Fruit fly (Drosophila melanogaster) whole organism, embryonic: ENCODE measurements around the gene CG42671.

ENCODE experiments used
- Atf6 ChIP-seq: fragments of 200-800 bp; sonication (Bioruptor generic); IDR thresholded peaks from 2 replicates; pipeline ENCODE4 v1.3.6; 2022; ENCODE audit warnings: missing biosample characterization, missing genetic modification characterization
- CG12299 ChIP-seq: fragments of 200-800 bp; sonication (Bioruptor generic); optimal IDR thresholded peaks from 2 replicates; lab custom pipeline; 2018; ENCODE audit warnings: missing biosample characterization, mild to moderate bottlenecking, missing genetic modification characterization
- CG1233 ChIP-seq: fragments of 200-800 bp; sonication (Bioruptor generic); optimal IDR thresholded peaks from 4 replicates; lab custom pipeline; 2018; ENCODE audit warnings: missing biosample characterization, mild to moderate bottlenecking, missing genetic modification characterization
- CG13296 ChIP-seq: fragments of 200-800 bp; sonication (Bioruptor generic); optimal IDR thresholded peaks from 3 replicates; lab custom pipeline; 2018; ENCODE audit warnings: missing biosample characterization, mild to moderate bottlenecking, missing genetic modification characterization
- CG1529 ChIP-seq: fragments of 200-800 bp; sonication (Bioruptor generic); optimal IDR thresholded peaks from 3 replicates; lab custom pipeline; 2018; ENCODE audit warnings: missing biosample characterization, missing genetic modification characterization
- CG15479 ChIP-seq: fragments of 200-800 bp; sonication (Bioruptor generic); optimal IDR thresholded peaks from 3 replicates; lab custom pipeline; 2019; ENCODE audit warnings: missing biosample characterization, mild to moderate bottlenecking, missing genetic modification characterization, moderate library complexity
- CG1603 ChIP-seq: fragments of 200-800 bp; sonication (Bioruptor generic); optimal IDR thresholded peaks from 2 replicates; lab custom pipeline; 2019; ENCODE audit warnings: missing biosample characterization, mild to moderate bottlenecking, missing genetic modification characterization, moderate library complexity
- CG16863 ChIP-seq: fragments of 200-800 bp; sonication (Bioruptor generic); optimal IDR thresholded peaks from 3 replicates; lab custom pipeline; 2016; ENCODE audit warnings: missing biosample characterization, missing genetic modification characterization
- CG17361 ChIP-seq: fragments of 200-800 bp; sonication (Bioruptor generic); IDR thresholded peaks from 3 replicates; pipeline ENCODE4 v1.3.6; 2022; ENCODE audit warnings: missing biosample characterization, missing genetic modification characterization
- CG17829 ChIP-seq: fragments of 200-800 bp; optimal IDR thresholded peaks from 2 replicates; lab custom pipeline; 2019; ENCODE audit warnings: missing biosample characterization, mild to moderate bottlenecking, missing genetic modification characterization, moderate library complexity
- CG18476 ChIP-seq: fragments of 200-800 bp; sonication (Bioruptor generic); optimal IDR thresholded peaks from 2 replicates; lab custom pipeline; 2016; ENCODE audit warnings: missing biosample characterization, mild to moderate bottlenecking, missing genetic modification characterization
- CG2129 ChIP-seq: fragments of 200-800 bp; sonication (Bioruptor generic); IDR thresholded peaks from 2 replicates; pipeline ENCODE4 v1.3.6; 2022; ENCODE audit warnings: missing biosample characterization, missing genetic modification characterization; ENCODE audit not compliant: partially characterized antibody
- CG2678 ChIP-seq: fragments of 200-800 bp; sonication (Bioruptor generic); optimal IDR thresholded peaks from 3 replicates; lab custom pipeline; 2019; ENCODE audit warnings: missing biosample characterization, mild to moderate bottlenecking, missing genetic modification characterization, moderate library complexity
- CG31388 ChIP-seq: fragments of 200-800 bp; sonication (Bioruptor generic); optimal IDR thresholded peaks from 2 replicates; lab custom pipeline; 2016; ENCODE audit warnings: missing biosample characterization, missing genetic modification characterization
- CG3163 ChIP-seq: fragments of 200-800 bp; sonication (Bioruptor generic); optimal IDR thresholded peaks from 3 replicates; lab custom pipeline; 2016; ENCODE audit warnings: missing biosample characterization, missing genetic modification characterization
- CG34376 ChIP-seq: fragments of 200-800 bp; sonication (Bioruptor generic); optimal IDR thresholded peaks from 2 replicates; lab custom pipeline; 2018; ENCODE audit warnings: missing biosample characterization, mild to moderate bottlenecking, missing genetic modification characterization
- CG3726 ChIP-seq: fragments of 200-800 bp; sonication (Bioruptor generic); IDR thresholded peaks from 3 replicates; pipeline ENCODE4, ENCODE4 v1.3.6; 2022; ENCODE audit warnings: missing biosample characterization, missing genetic modification characterization
- CG5953 ChIP-seq: fragments of 200-800 bp; sonication (Bioruptor generic); IDR thresholded peaks from 2 replicates; pipeline ENCODE4 v1.3.6; 2022; ENCODE audit warnings: missing biosample characterization, missing genetic modification characterization
- CG6254 ChIP-seq: fragments of 200-800 bp; sonication (Bioruptor generic); optimal IDR thresholded peaks from 3 replicates; lab custom pipeline; 2017; ENCODE audit warnings: mild to moderate bottlenecking, missing biosample characterization, missing genetic modification reagents, missing genetic modification characterization
- CG6689 ChIP-seq: fragments of 200-800 bp; sonication (Bioruptor generic); IDR thresholded peaks from 2 replicates; pipeline ENCODE4 v1.3.6; 2022; ENCODE audit warnings: missing biosample characterization, missing genetic modification characterization
- CG7372 ChIP-seq: fragments of 200-800 bp; sonication (Bioruptor generic); IDR thresholded peaks from 2 replicates; pipeline ENCODE4 v1.3.6; 2022; ENCODE audit warnings: missing biosample characterization, missing genetic modification characterization
- CG8290 ChIP-seq, 3 experiments: fragments of 200-800 bp; sonication (Bioruptor generic); optimal IDR thresholded peaks; 2 replicates each; lab custom pipeline; 2016 to 2019; ENCODE audit warnings: missing biosample characterization in 3 of 3, missing genetic modification characterization in 3 of 3, mild to moderate bottlenecking in 2 of 3, moderate library complexity in 1 of 3
- CG8359 ChIP-seq: fragments of 200-800 bp; sonication (Bioruptor generic); optimal IDR thresholded peaks from 2 replicates; lab custom pipeline; 2017; ENCODE audit warnings: missing biosample characterization, mild to moderate bottlenecking, missing genetic modification characterization, borderline replicate concordance
- CG9215 ChIP-seq: fragments of 200-800 bp; sonication (Bioruptor generic); IDR thresholded peaks from 2 replicates; pipeline ENCODE4 v1.3.6; 2022; ENCODE audit warnings: missing biosample characterization, missing genetic modification characterization
- CTCF ChIP-seq: fragments of 200-800 bp; sonication (Bioruptor generic); optimal IDR thresholded peaks from 2 replicates; lab custom pipeline; 2017; ENCODE audit warnings: missing biosample characterization, mild to moderate bottlenecking, missing genetic modification characterization, moderate library complexity
- Drgx ChIP-seq: fragments of 200-800 bp; sonication (Bioruptor generic); IDR thresholded peaks from 2 replicates; pipeline ENCODE4 v1.3.6; 2022; ENCODE audit warnings: missing biosample characterization, missing genetic modification characterization
- Eip74EF ChIP-seq, 2 experiments: fragments of 200-800 bp in 1 of 2; fragments of >200 bp in 1 of 2; sonication (Bioruptor generic) in 1 of 2; optimal IDR thresholded peaks; 2 replicates each; lab custom pipeline; 2017 to 2019; ENCODE audit warnings: missing biosample characterization in 2 of 2, missing genetic modification characterization in 2 of 2, mild to moderate bottlenecking in 1 of 2, moderate library complexity in 1 of 2
- H15 ChIP-seq: fragments of 200-800 bp; sonication (Bioruptor generic); IDR thresholded peaks from 3 replicates; pipeline ENCODE4 v1.3.6; 2022; ENCODE audit warnings: missing biosample characterization, missing genetic modification characterization
- Jarid2 ChIP-seq: fragments of 200-800 bp; sonication (Bioruptor generic); optimal IDR thresholded peaks from 3 replicates; lab custom pipeline; 2017; ENCODE audit warnings: mild to moderate bottlenecking, missing biosample characterization, missing genetic modification reagents, missing genetic modification characterization
- MBD-R2 ChIP-seq: fragments of 200-800 bp; sonication (Bioruptor generic); IDR thresholded peaks from 2 replicates; pipeline ENCODE4 v1.3.6; 2022; ENCODE audit warnings: missing biosample characterization, missing genetic modification characterization
- Mad ChIP-seq: fragments of 200-800 bp; sonication (Bioruptor generic); optimal IDR thresholded peaks from 2 replicates; lab custom pipeline; 2016; ENCODE audit warnings: missing biosample characterization, missing genetic modification characterization
- Scr ChIP-seq: fragments of 200-800 bp; sonication (Bioruptor generic); IDR thresholded peaks from 2 replicates; pipeline ENCODE4 v1.3.6; 2022; ENCODE audit warnings: missing biosample characterization, missing genetic modification characterization; ENCODE audit not compliant: partially characterized antibody
- Sin3A ChIP-seq: fragments of >200 bp; optimal IDR thresholded peaks from 2 replicates; lab custom pipeline; 2018
- Six4 ChIP-seq: fragments of 200-800 bp; sonication (Bioruptor generic); optimal IDR thresholded peaks from 2 replicates; lab custom pipeline; 2016; ENCODE audit warnings: missing biosample characterization, missing genetic modification characterization
- Usf ChIP-seq: fragments of 200-800 bp; sonication (Bioruptor generic); optimal IDR thresholded peaks from 2 replicates; lab custom pipeline; 2017; ENCODE audit warnings: missing genotype, missing biosample characterization, missing genetic modification characterization
- abd-A ChIP-seq: fragments of 200-800 bp; sonication (Bioruptor generic); optimal IDR thresholded peaks from 3 replicates; lab custom pipeline; 2019; ENCODE audit warnings: missing biosample characterization, mild to moderate bottlenecking, missing genetic modification characterization, moderate library complexity
- crol ChIP-seq: fragments of 200-800 bp; sonication (Bioruptor generic); IDR thresholded peaks from 2 replicates; pipeline ENCODE4 v1.3.6; 2022; ENCODE audit warnings: missing biosample characterization, missing genetic modification characterization
- ewg ChIP-seq: fragments of 200-800 bp; sonication (Bioruptor generic); optimal IDR thresholded peaks from 3 replicates; lab custom pipeline; 2017; ENCODE audit warnings: mild to moderate bottlenecking, missing biosample characterization, missing genetic modification reagents, missing genetic modification characterization
- gfzf ChIP-seq: fragments of 200-800 bp; sonication (Bioruptor generic); optimal IDR thresholded peaks from 2 replicates; lab custom pipeline; 2016; ENCODE audit warnings: missing biosample characterization, mild to moderate bottlenecking, missing genetic modification characterization, moderate library complexity
- h ChIP-seq: fragments of >200 bp; optimal IDR thresholded peaks from 2 replicates; lab custom pipeline; 2017
- nau ChIP-seq: fragments of 200-800 bp; sonication (Bioruptor generic); optimal IDR thresholded peaks from 3 replicates; lab custom pipeline; 2017; ENCODE audit warnings: missing biosample characterization, mild to moderate bottlenecking, missing genetic modification characterization, missing genetic modification reagents
- nerfin-2 ChIP-seq: fragments of 200-800 bp; sonication (Bioruptor generic); IDR thresholded peaks from 2 replicates; pipeline ENCODE4 v1.3.6; 2022; ENCODE audit warnings: missing biosample characterization, missing genetic modification characterization; ENCODE audit not compliant: partially characterized antibody
- pnt ChIP-seq: fragments of 200-800 bp; sonication (Bioruptor generic); optimal IDR thresholded peaks from 3 replicates; lab custom pipeline; 2016; ENCODE audit warnings: missing biosample characterization, missing genetic modification characterization
- pros ChIP-seq: fragments of 200-800 bp; sonication (Bioruptor generic); optimal IDR thresholded peaks from 3 replicates; lab custom pipeline; 2019; ENCODE audit warnings: missing biosample characterization, mild to moderate bottlenecking, missing genetic modification characterization, moderate library complexity
- pum ChIP-seq: fragments of 200-800 bp; sonication (Bioruptor generic); optimal IDR thresholded peaks from 2 replicates; lab custom pipeline; 2016; ENCODE audit warnings: missing biosample characterization, missing genetic modification characterization
- row ChIP-seq: fragments of 200-800 bp; sonication (Bioruptor generic); IDR thresholded peaks from 3 replicates; pipeline ENCODE4 v1.3.6; 2022; ENCODE audit warnings: missing biosample characterization, missing genetic modification characterization
- sd ChIP-seq: fragments of 200-800 bp; sonication (Bioruptor generic); optimal IDR thresholded peaks from 3 replicates; lab custom pipeline; 2018; ENCODE audit warnings: missing biosample characterization, mild to moderate bottlenecking, missing genetic modification characterization, moderate library complexity
- sens-2 ChIP-seq: fragments of 200-800 bp; sonication (Bioruptor generic); IDR thresholded peaks from 2 replicates; pipeline ENCODE4 v1.3.6; 2022; ENCODE audit warnings: missing biosample characterization, missing genetic modification characterization
- sob ChIP-seq: fragments of 200-800 bp; sonication (Bioruptor generic); IDR thresholded peaks from 2 replicates; pipeline ENCODE4 v1.3.6; 2022; ENCODE audit warnings: missing biosample characterization, missing genetic modification characterization
- tup ChIP-seq: fragments of 200-800 bp; sonication (Bioruptor generic); optimal IDR thresholded peaks from 2 replicates; lab custom pipeline; 2016; ENCODE audit warnings: missing biosample characterization, mild to moderate bottlenecking, missing genetic modification characterization, moderate library complexity
- wor ChIP-seq: fragments of 200-800 bp; sonication (Bioruptor generic); IDR thresholded peaks from 2 replicates; pipeline ENCODE4 v1.3.6; 2022; ENCODE audit warnings: missing biosample characterization, missing genetic modification characterization

The CG42671 gene

DNA sequence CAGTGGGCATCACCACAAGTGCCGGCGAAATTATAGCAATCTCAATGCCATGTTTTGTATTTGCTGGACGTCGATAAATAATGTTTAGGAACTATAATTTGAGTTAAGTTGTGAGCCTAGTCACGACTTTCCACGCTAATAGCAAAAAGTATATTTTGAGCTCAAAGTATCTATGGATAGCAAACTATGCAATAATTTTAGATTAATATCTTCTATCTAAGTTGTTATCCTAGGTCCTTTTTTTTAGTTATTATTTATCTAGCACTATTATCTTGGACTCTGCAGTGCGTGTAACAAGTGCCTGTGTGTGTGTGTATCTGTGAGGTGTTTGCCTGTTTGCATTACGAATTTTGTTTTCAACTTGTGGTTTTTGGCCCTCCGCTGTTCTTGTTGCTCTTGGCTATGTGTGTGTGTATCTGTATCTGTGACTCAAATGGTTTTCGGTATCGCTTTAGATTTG is 46.0 kb downstream of the CG42671 start (continued):
- TF ChIP-seq CG8290 (GFP tag; optimal IDR thresholded peaks at IDR 0.05; lab: Kevin White, UChicago) (peak; percentile 44), CG8290 (tag; optimal IDR thresholded peaks at IDR 0.05; lab: Kevin White, UChicago) (peak; percentile 10 to 47), CG15479 (GFP tag; lab: Kevin White, UChicago) (no peak), sob (peak; percentile 71), crol (GFP tag; lab: Robert Waterston, UW) (no peak), pros (GFP tag; lab: Kevin White, UChicago) (no peak), nau (GFP tag; lab: Kevin White, UChicago) (peak; percentile 70), CG13296 (peak; percentile 33), h (lab: Kevin White, UChicago) (no peak), nerfin-2 (GFP tag; lab: Robert Waterston, UW) (no peak), CG5953 (GFP tag; lab: Robert Waterston, UW) (peak; percentile 47; the same call in 1 of the 2 replicates), wor (peak; percentile 44; the same call in 1 of the 2 replicates), Jarid2 (peak; percentile 39), Mad (GFP tag; lab: Kevin White, UChicago) (peak; percentile 61), CG34376 (GFP tag; lab: Kevin White, UChicago) (peak; percentile 63), Atf6 (peak; percentile 86), sd (tag; lab: Kevin White, UChicago) (peak; percentile 58), CG6254 (GFP tag; lab: Kevin White, UChicago) (peak; percentile 54), CG2678 (peak; percentile 92), CG18476 (GFP tag; lab: Kevin White, UChicago) (peak; percentile 38), CG3726 (GFP tag; lab: Robert Waterston, UW) (0 out of 3 replicates have a peak, but pooled peaks have one; percentile 50), CG7372 (GFP tag; lab: Robert Waterston, UW) (peak; percentile 63), CG16863 (peak; percentile 76), row (GFP tag; lab: Robert Waterston, UW) (peak; percentile 89), CG8359 (GFP tag; lab: Kevin White, UChicago) (peak; percentile 56), CG17361 (GFP tag; lab: Robert Waterston, UW) (peak; percentile 59; the same call in 2 of the 3 replicates), ewg (GFP tag; lab: Kevin White, UChicago) (peak; percentile 33), CG31388 (GFP tag; lab: Kevin White, UChicago) (peak; percentile 3), CG1529 (GFP tag; lab: Kevin White, UChicago) (peak; percentile 53), pnt (GFP tag; lab: Kevin White, UChicago) (peak; percentile 58), Drgx (peak; percentile 47), gfzf (GFP tag; lab: Kevin White, UChicago) (no peak), Usf (GFP tag; lab: Kevin White, UChicago) (peak; percentile 57), CG3163 (peak; percentile 57), sens-2 (GFP tag; lab: Robert Waterston, UW) (no peak), MBD-R2 (GFP tag; lab: Robert Waterston, UW) (no peak), Eip74EF (GFP tag; optimal IDR thresholded peaks at IDR 0.05; lab: Kevin White, UChicago) (peak in 1 of 2 experiments; percentile 26), CG2129 (GFP tag; lab: Robert Waterston, UW) (no peak), Six4 (GFP tag; lab: Kevin White, UChicago) (peak; percentile 32), CG12299 (tag; lab: Kevin White, UChicago) (no peak), tup (GFP tag; lab: Kevin White, UChicago) (peak; percentile 47), H15 (peak; percentile 74), CG6689 (GFP tag; lab: Robert Waterston, UW) (peak; percentile 86), abd-A (tag; lab: Kevin White, UChicago) (no peak), Sin3A (lab: Kevin White, UChicago) (no peak), Scr (GFP tag; lab: Robert Waterston, UW) (no peak), pum (peak; percentile 70), CG1233 (GFP tag; lab: Kevin White, UChicago) (peak; percentile 71), CG17829 (peak; percentile 75), CG9215 (GFP tag; lab: Robert Waterston, UW) (peak; percentile 70), CG1603 (peak; percentile 23), CTCF (GFP tag; lab: Kevin White, UChicago) (peak; percentile 8)
